Worm (Caenorhabditis elegans) whole organism, young adult: Measurements from ENCODE around the gene hex-3.

Experiments used
- F22D6.2 ChIP-seq: sonication (generic microtip); optimal IDR thresholded peaks from 2 replicates; lab custom pipeline; 2016; ENCODE audit warnings: mild to moderate bottlenecking, missing genetic modification characterization, missing compliant biosample characterization
- K11D2.4 ChIP-seq: fragments of 200-800 bp; sonication (Bioruptor generic); IDR thresholded peaks from 2 replicates; pipeline ENCODE4 v1.3.6; 2022; ENCODE audit warnings: missing genetic modification reagents, missing genetic modification characterization, missing compliant biosample characterization
- T26A5.8 ChIP-seq: sonication (generic microtip); optimal IDR thresholded peaks from 2 replicates; lab custom pipeline; 2016; ENCODE audit warnings: missing genetic modification characterization, missing compliant biosample characterization
- akir-1 ChIP-seq: fragments of 200-800 bp; sonication (Bioruptor generic); optimal IDR thresholded peaks from 2 replicates; lab custom pipeline; 2018; ENCODE audit warnings: mild to moderate bottlenecking, missing genetic modification characterization, moderate library complexity, missing compliant biosample characterization
- ama-1 ChIP-seq, 3 experiments: fragments of 150-350 bp in 1 of 3; sonication (generic microtip) in 2 of 3; optimal IDR thresholded peaks; 2 replicates each; lab custom pipeline; 2014 to 2018; ENCODE audit warnings: missing biosample characterization in 2 of 3, missing genetic modification characterization in 2 of 3, missing genetic modification reagents in 2 of 3
- ceh-58 ChIP-seq: fragments of 200-800 bp; sonication (Bioruptor generic); IDR thresholded peaks from 2 replicates; pipeline ENCODE4 v1.3.6; 2022; ENCODE audit warnings: missing genetic modification characterization, missing compliant biosample characterization
- efl-1 ChIP-seq: fragments of 150-350 bp; optimal IDR thresholded peaks from 2 replicates; lab custom pipeline; 2014; ENCODE audit warnings: missing biosample characterization, missing genetic modification reagents, missing genetic modification characterization
- lag-1 ChIP-seq: fragments of 200-800 bp; sonication (Bioruptor generic); IDR thresholded peaks from 2 replicates; pipeline ENCODE4 v1.3.6; 2022; ENCODE audit warnings: missing genetic modification reagents, missing genetic modification characterization, missing compliant biosample characterization
- lin-54 ChIP-seq: fragments of 200-800 bp; sonication (Bioruptor generic); optimal IDR thresholded peaks from 2 replicates; lab custom pipeline; 2018; ENCODE audit warnings: mild to moderate bottlenecking, missing genetic modification characterization, missing compliant biosample characterization
- nhr-179 ChIP-seq: sonication (generic microtip); optimal IDR thresholded peaks from 2 replicates; lab custom pipeline; 2016; ENCODE audit warnings: mild to moderate bottlenecking, missing genetic modification characterization, missing compliant biosample characterization
- nhr-90 ChIP-seq: sonication (generic microtip); optimal IDR thresholded peaks from 2 replicates; lab custom pipeline; 2016; ENCODE audit warnings: missing genotype, mild to moderate bottlenecking, missing genetic modification characterization, missing compliant biosample characterization
- ztf-28 ChIP-seq: fragments of 200-800 bp; sonication (Bioruptor generic); IDR thresholded peaks from 2 replicates; pipeline ENCODE4 v1.3.6; 2022; ENCODE audit warnings: missing genetic modification reagents, missing genetic modification characterization, missing compliant biosample characterization

ce11 chrIII:10867086-10867485, 18.1 kb downstream of the hex-3 start:
- no peak for TF ChIP-seq ama-1 (optimal IDR thresholded peaks at IDR 0.05; lab: Kevin White, UChicago)
- TF ChIP-seq ama-1 (GFP tag; optimal IDR thresholded peaks at IDR 0.05; lab: Kevin White, UChicago): no peak
- TF ChIP-seq ceh-58: no peak
- no peak for TF ChIP-seq F22D6.2 (tag; lab: Kevin White, UChicago)
- TF ChIP-seq akir-1: no peak
- no peak for TF ChIP-seq T26A5.8 (tag; lab: Kevin White, UChicago)
- no peak for TF ChIP-seq nhr-90 (tag; lab: Kevin White, UChicago)
- TF ChIP-seq efl-1: no peak
- no peak for TF ChIP-seq ztf-28 (GFP tag; lab: Robert Waterston, UW)
- no peak for TF ChIP-seq lag-1
- TF ChIP-seq nhr-179 (tag; lab: Kevin White, UChicago): no peak
- TF ChIP-seq K11D2.4: no peak
- TF ChIP-seq lin-54 (GFP tag; lab: Kevin White, UChicago): no peak
